Fruit fly (Drosophila melanogaster) whole organism, embryonic: ENCODE data around the gene brm.
A peak's percentile ranks its signal among the peaks of the same experiment; 100 is the strongest.

Source experiments
- ATbp ChIP-seq: fragments of 200-800 bp; sonication (Bioruptor generic); optimal IDR thresholded peaks from 2 replicates; lab custom pipeline; 2017; ENCODE audit warnings: missing biosample characterization, mild to moderate bottlenecking, missing genetic modification characterization, missing genetic modification reagents
- Atf3 ChIP-seq: fragments of 200-800 bp; sonication (Bioruptor generic); optimal IDR thresholded peaks from 3 replicates; lab custom pipeline; 2016; ENCODE audit warnings: missing biosample characterization, missing genetic modification characterization
- CG10147 ChIP-seq: fragments of 200-800 bp; sonication (Bioruptor generic); optimal IDR thresholded peaks from 2 replicates; lab custom pipeline; 2019; ENCODE audit warnings: missing biosample characterization, mild to moderate bottlenecking, missing genetic modification characterization, moderate library complexity
- CG1233 ChIP-seq: fragments of 200-800 bp; sonication (Bioruptor generic); optimal IDR thresholded peaks from 4 replicates; lab custom pipeline; 2018; ENCODE audit warnings: missing biosample characterization, mild to moderate bottlenecking, missing genetic modification characterization
- CG13296 ChIP-seq: fragments of 200-800 bp; sonication (Bioruptor generic); optimal IDR thresholded peaks from 3 replicates; lab custom pipeline; 2018; ENCODE audit warnings: missing biosample characterization, mild to moderate bottlenecking, missing genetic modification characterization
- CG13424 ChIP-seq: fragments of 200-800 bp; sonication (Bioruptor generic); optimal IDR thresholded peaks from 2 replicates; lab custom pipeline; 2019; ENCODE audit warnings: missing biosample characterization, mild to moderate bottlenecking, missing genetic modification characterization, moderate library complexity
- CG13894 ChIP-seq: fragments of 200-800 bp; sonication (Bioruptor generic); optimal IDR thresholded peaks from 3 replicates; lab custom pipeline; 2018; ENCODE audit warnings: missing biosample characterization, mild to moderate bottlenecking, missing genetic modification characterization, moderate library complexity
- CG14014 ChIP-seq: fragments of 200-800 bp; sonication (Bioruptor generic); IDR thresholded peaks from 2 replicates; pipeline ENCODE4 v1.3.6; 2022; ENCODE audit warnings: missing biosample characterization, missing genetic modification characterization
- CG15601 ChIP-seq: fragments of 200-800 bp; sonication (Bioruptor generic); optimal IDR thresholded peaks from 3 replicates; lab custom pipeline; 2019; ENCODE audit warnings: missing biosample characterization, mild to moderate bottlenecking, missing genetic modification characterization, moderate library complexity
- CG17385 ChIP-seq: fragments of 200-800 bp; sonication (Bioruptor generic); optimal IDR thresholded peaks from 3 replicates; lab custom pipeline; 2018; ENCODE audit warnings: missing biosample characterization, mild to moderate bottlenecking, missing genetic modification characterization
- CG2120 ChIP-seq: fragments of 200-800 bp; sonication (Bioruptor generic); optimal IDR thresholded peaks from 3 replicates; lab custom pipeline; 2016; ENCODE audit warnings: missing biosample characterization, missing genetic modification characterization
- CG2678 ChIP-seq: fragments of 200-800 bp; sonication (Bioruptor generic); optimal IDR thresholded peaks from 3 replicates; lab custom pipeline; 2019; ENCODE audit warnings: missing biosample characterization, mild to moderate bottlenecking, missing genetic modification characterization, moderate library complexity
- CG31441 ChIP-seq: fragments of 200-800 bp; sonication (Bioruptor generic); IDR thresholded peaks from 2 replicates; pipeline ENCODE4 v1.3.6; 2022; ENCODE audit warnings: missing biosample characterization, missing genetic modification characterization
- CG32532 ChIP-seq: fragments of 200-800 bp; sonication (Bioruptor generic); IDR thresholded peaks from 2 replicates; pipeline ENCODE4 v1.3.6; 2022; ENCODE audit warnings: missing biosample characterization, missing genetic modification characterization
- CG32767 ChIP-seq: fragments of 200-800 bp; sonication (Bioruptor generic); IDR thresholded peaks from 2 replicates; pipeline ENCODE4 v1.3.6; 2022; ENCODE audit warnings: missing biosample characterization, missing genetic modification characterization
- CG7271 ChIP-seq: fragments of 200-800 bp; sonication (Bioruptor generic); optimal IDR thresholded peaks from 2 replicates; lab custom pipeline; 2018; ENCODE audit warnings: missing biosample characterization, mild to moderate bottlenecking, missing genetic modification characterization, moderate library complexity
- CG7839 ChIP-seq: fragments of 200-800 bp; sonication (Bioruptor generic); optimal IDR thresholded peaks from 3 replicates; lab custom pipeline; 2018; ENCODE audit warnings: missing biosample characterization, mild to moderate bottlenecking, missing genetic modification characterization, moderate library complexity
- CG9215 ChIP-seq: fragments of 200-800 bp; sonication (Bioruptor generic); IDR thresholded peaks from 2 replicates; pipeline ENCODE4 v1.3.6; 2022; ENCODE audit warnings: missing biosample characterization, missing genetic modification characterization
- CG9876 ChIP-seq: fragments of 200-800 bp; sonication (Bioruptor generic); optimal IDR thresholded peaks from 2 replicates; lab custom pipeline; 2016; ENCODE audit warnings: missing biosample characterization, missing genetic modification characterization
- CoRest ChIP-seq: fragments of 200-800 bp; sonication (Bioruptor generic); optimal IDR thresholded peaks from 3 replicates; lab custom pipeline; 2018; ENCODE audit warnings: missing biosample characterization, mild to moderate bottlenecking, missing genetic modification characterization, moderate library complexity
- Dfd ChIP-seq, 2 experiments: fragments of >200 bp; optimal IDR thresholded peaks; 2 replicates each; lab custom pipeline; 2017; ENCODE audit warnings: missing biosample characterization in 2 of 2, missing genetic modification characterization in 2 of 2
- Doc2 ChIP-seq: fragments of 200-800 bp; sonication (Bioruptor generic); IDR thresholded peaks from 2 replicates; pipeline ENCODE4 v1.3.6; 2022; ENCODE audit warnings: missing biosample characterization, missing genetic modification characterization
- E2f1 ChIP-seq: fragments of 200-800 bp; sonication (Bioruptor generic); IDR thresholded peaks from 2 replicates; pipeline ENCODE4 v1.3.6; 2022; ENCODE audit warnings: missing biosample characterization, missing genetic modification characterization
- E2f2 ChIP-seq: fragments of 200-800 bp; sonication (Bioruptor generic); IDR thresholded peaks from 2 replicates; pipeline ENCODE4 v1.3.6; 2022; ENCODE audit warnings: missing biosample characterization, missing genetic modification characterization
- Ets65A ChIP-seq: fragments of 200-800 bp; sonication (Bioruptor generic); peaks from one replicate; lab custom pipeline; 2016; ENCODE audit warnings: missing biosample characterization, missing genetic modification characterization
- Meics ChIP-seq: fragments of 200-800 bp; sonication (Bioruptor generic); optimal IDR thresholded peaks from 2 replicates; lab custom pipeline; 2017; ENCODE audit warnings: missing biosample characterization, mild to moderate bottlenecking, missing genetic modification characterization
- NC2β ChIP-seq: fragments of 200-800 bp; sonication (Bioruptor generic); optimal IDR thresholded peaks from 2 replicates; lab custom pipeline; 2016; ENCODE audit warnings: missing biosample characterization, missing genetic modification characterization
- NFAT ChIP-seq: fragments of 200-800 bp; sonication (Bioruptor generic); IDR thresholded peaks from 2 replicates; pipeline ENCODE4 v1.3.6; 2022; ENCODE audit warnings: missing biosample characterization, missing genetic modification characterization
- NfI ChIP-seq: fragments of 200-800 bp; sonication (Bioruptor generic); optimal IDR thresholded peaks from 3 replicates; lab custom pipeline; 2018; ENCODE audit warnings: missing biosample characterization, mild to moderate bottlenecking, missing genetic modification characterization, moderate library complexity
- Pdp1 ChIP-seq, 2 experiments: fragments of 200-800 bp; sonication (Bioruptor generic); optimal IDR thresholded peaks; 3 replicates each; lab custom pipeline; 2016; ENCODE audit warnings: missing biosample characterization in 2 of 2, missing genetic modification characterization in 2 of 2, mild to moderate bottlenecking in 1 of 2, moderate library complexity in 1 of 2
- Ptx1 ChIP-seq: fragments of 200-800 bp; sonication (Bioruptor generic); IDR thresholded peaks from 2 replicates; pipeline ENCODE4 v1.3.6; 2022; ENCODE audit warnings: missing biosample characterization, missing genetic modification characterization
- Sox100B ChIP-seq: fragments of 200-800 bp; sonication (Bioruptor generic); optimal IDR thresholded peaks from 3 replicates; lab custom pipeline; 2018; ENCODE audit warnings: missing biosample characterization, mild to moderate bottlenecking, missing genetic modification characterization
- Xrp1 ChIP-seq: fragments of 200-800 bp; sonication (Bioruptor generic); IDR thresholded peaks from 2 replicates; pipeline ENCODE4 v1.3.6; 2022; ENCODE audit warnings: missing biosample characterization, missing genetic modification characterization
- ap ChIP-seq: fragments of 200-800 bp; sonication (Bioruptor generic); IDR thresholded peaks from 2 replicates; pipeline ENCODE4 v1.3.6; 2022; ENCODE audit warnings: missing biosample characterization, missing genetic modification characterization
- bsh ChIP-seq, 2 experiments: fragments of 200-800 bp; sonication (Bioruptor generic); optimal IDR thresholded peaks; 2 replicates each; lab custom pipeline; 2017 to 2018; ENCODE audit warnings: mild to moderate bottlenecking in 2 of 2, missing biosample characterization in 2 of 2, missing genetic modification characterization in 2 of 2, moderate library complexity in 1 of 2
- cg ChIP-seq: fragments of 200-800 bp; sonication (Bioruptor generic); optimal IDR thresholded peaks from 3 replicates; lab custom pipeline; 2019; ENCODE audit warnings: missing biosample characterization, mild to moderate bottlenecking, missing genetic modification characterization, moderate library complexity
- dysf ChIP-seq: fragments of 200-800 bp; sonication (Bioruptor generic); IDR thresholded peaks from 3 replicates; pipeline ENCODE4 v1.3.6; 2022; ENCODE audit warnings: missing biosample characterization, missing genetic modification characterization
- eve ChIP-seq, 2 experiments: fragments of >200 bp; optimal IDR thresholded peaks; 2 replicates each; lab custom pipeline; 2017; ENCODE audit warnings: missing biosample characterization in 2 of 2, missing genetic modification characterization in 2 of 2
- fd102C ChIP-seq: fragments of 200-800 bp; sonication (Bioruptor generic); optimal IDR thresholded peaks from 2 replicates; lab custom pipeline; 2018; ENCODE audit warnings: missing biosample characterization, mild to moderate bottlenecking, missing genetic modification characterization, moderate library complexity
- gem ChIP-seq: fragments of 200-800 bp; sonication (Bioruptor generic); optimal IDR thresholded peaks from 2 replicates; lab custom pipeline; 2019; ENCODE audit warnings: missing biosample characterization, mild to moderate bottlenecking, missing genetic modification characterization, moderate library complexity
- lab ChIP-seq: fragments of 200-800 bp; sonication (Bioruptor generic); optimal IDR thresholded peaks from 3 replicates; lab custom pipeline; 2017; ENCODE audit warnings: missing biosample characterization, missing genetic modification characterization, mild to moderate bottlenecking, moderate library complexity, missing genetic modification reagents
- lilli ChIP-seq: fragments of 200-800 bp; sonication (Bioruptor generic); optimal IDR thresholded peaks from 3 replicates; lab custom pipeline; 2016; ENCODE audit warnings: missing biosample characterization, missing genetic modification characterization
- mam ChIP-seq: fragments of 200-800 bp; sonication (Bioruptor generic); optimal IDR thresholded peaks from 3 replicates; lab custom pipeline; 2016; ENCODE audit warnings: missing biosample characterization, missing genetic modification characterization
- nerfin-1 ChIP-seq: fragments of 200-800 bp; sonication (Bioruptor generic); optimal IDR thresholded peaks from 3 replicates; lab custom pipeline; 2019; ENCODE audit warnings: missing biosample characterization, mild to moderate bottlenecking, missing genetic modification characterization, moderate library complexity
- row ChIP-seq: fragments of 200-800 bp; sonication (Bioruptor generic); IDR thresholded peaks from 3 replicates; pipeline ENCODE4 v1.3.6; 2022; ENCODE audit warnings: missing biosample characterization, missing genetic modification characterization
- scrt ChIP-seq: fragments of 200-800 bp; sonication (Bioruptor generic); optimal IDR thresholded peaks from 2 replicates; lab custom pipeline; 2018; ENCODE audit warnings: missing biosample characterization, mild to moderate bottlenecking, missing genetic modification characterization, moderate library complexity
- seq ChIP-seq: fragments of 200-800 bp; sonication (Bioruptor generic); IDR thresholded peaks from 2 replicates; pipeline ENCODE4 v1.3.6; 2022; ENCODE audit warnings: missing biosample characterization, missing genetic modification characterization
- sisA ChIP-seq: fragments of 200-800 bp; sonication (Bioruptor generic); IDR thresholded peaks from 2 replicates; pipeline ENCODE4 v1.3.6; 2022; ENCODE audit warnings: missing biosample characterization, missing genetic modification characterization
- sob ChIP-seq: fragments of 200-800 bp; sonication (Bioruptor generic); IDR thresholded peaks from 2 replicates; pipeline ENCODE4 v1.3.6; 2022; ENCODE audit warnings: missing biosample characterization, missing genetic modification characterization

Gene brm

dm6 chr3L:15924319-15924718, 58.4 kb downstream of the brm start:
- peak in 1 of 2 experiments; percentile 29 for TF ChIP-seq Pdp1 (GFP tag; optimal IDR thresholded peaks at IDR 0.05; lab: Kevin White, UChicago)
- peak; percentile 95 for TF ChIP-seq Ets65A (GFP tag; lab: Kevin White, UChicago)
- no peak for TF ChIP-seq fd102C
- peak; percentile 68 for TF ChIP-seq cg
- no peak for TF ChIP-seq sob (GFP tag; lab: Robert Waterston, UW)

- TF ChIP-seq CG32532 (peak; percentile 34; the same call in 1 of the 2 replicates), Ptx1 (peak; percentile 58), CG2678 (tag; lab: Kevin White, UChicago) (peak; percentile 72), row (GFP tag; lab: Robert Waterston, UW) (peak; percentile 71), bsh (GFP tag; optimal IDR thresholded peaks at IDR 0.05; lab: Kevin White, UChicago) (peak in 1 of 2 experiments; percentile 60), CG13894 (tag; lab: Kevin White, UChicago) (peak; percentile 35), ATbp (GFP tag; lab: Kevin White, UChicago) (peak; percentile 14), lab (GFP tag; lab: Kevin White, UChicago) (peak; percentile 65), gem (tag; lab: Kevin White, UChicago) (peak; percentile 68), CG14014 (GFP tag; lab: Robert Waterston, UW) (0 out of 2 replicates have a peak, but pooled peaks have one; percentile 57), dysf (peak; percentile 48; the same call in 1 of the 3 replicates), CG9876 (GFP tag; lab: Kevin White, UChicago) (no peak), NC2β (GFP tag; lab: Kevin White, UChicago) (no peak), NfI (peak; percentile 35), nerfin-1 (tag; lab: Kevin White, UChicago) (peak; percentile 14), CG10147 (GFP tag; lab: Kevin White, UChicago) (peak; percentile 20), Sox100B (GFP tag; lab: Kevin White, UChicago) (peak; percentile 31), CG31441 (GFP tag; lab: Robert Waterston, UW) (peak; percentile 42; the same call in 1 of the 2 replicates), lilli (GFP tag; lab: Kevin White, UChicago) (peak; percentile 29), CG13424 (tag; lab: Kevin White, UChicago) (peak; percentile 53), Meics (GFP tag; lab: Kevin White, UChicago) (peak; percentile 49), eve (GFP tag; optimal IDR thresholded peaks at IDR 0.05; lab: Kevin White, UChicago) (peak in 1 of 2 experiments; percentile 7), E2f1 (GFP tag; lab: Robert Waterston, UW) (peak; percentile 33; the same call in 1 of the 2 replicates), ap (GFP tag; lab: Robert Waterston, UW) (no peak), CG9215 (GFP tag; lab: Robert Waterston, UW) (peak; percentile 43; the same call in 1 of the 2 replicates), Doc2 (GFP tag; lab: Robert Waterston, UW) (no peak), CG1233 (peak; percentile 22), Xrp1 (GFP tag; lab: Robert Waterston, UW) (peak; percentile 65; the same call in 1 of the 2 replicates), CG32767 (0 out of 2 replicates have a peak, but pooled peaks have one; percentile 19), scrt (GFP tag; lab: Kevin White, UChicago) (peak; percentile 22), CG7839 (tag; lab: Kevin White, UChicago) (peak; percentile 63), Atf3 (GFP tag; lab: Kevin White, UChicago) (no peak), CG13296 (GFP tag; lab: Kevin White, UChicago) (peak; percentile 27), sisA (GFP tag; lab: Robert Waterston, UW) (peak; percentile 45), NFAT (GFP tag; lab: Robert Waterston, UW) (no peak), seq (GFP tag; lab: Robert Waterston, UW) (0 out of 2 replicates have a peak, but pooled peaks have one; percentile 29), E2f2 (GFP tag; lab: Robert Waterston, UW) (peak; percentile 24; the same call in 1 of the 2 replicates), mam (GFP tag; lab: Kevin White, UChicago) (peak; percentile 1), CG17385 (GFP tag; lab: Kevin White, UChicago) (peak; percentile 36), CoRest (tag; lab: Kevin White, UChicago) (peak; percentile 53), CG2120 (GFP tag; lab: Kevin White, UChicago) (peak; percentile 60), CG15601 (tag; lab: Kevin White, UChicago) (peak; percentile 32), CG7271 (tag; lab: Kevin White, UChicago) (no peak), Dfd (GFP tag; optimal IDR thresholded peaks at IDR 0.05; lab: Kevin White, UChicago) (no peak)
Measured at dm6 chr3L:15923352-15923751, 59.3 kb downstream of the brm start.
